Fruit fly (Drosophila melanogaster) whole organism, pupa: Measurements from ENCODE around the gene Best2.

ENCODE experiments used
- CG10348 ChIP-seq: fragments of 200-800 bp; sonication (Bioruptor generic); IDR thresholded peaks from 2 replicates; pipeline ENCODE4 v1.3.6; 2022; ENCODE audit warnings: missing biosample characterization, missing genetic modification characterization
- CG13204 ChIP-seq: fragments of 200-800 bp; sonication (Bioruptor generic); optimal IDR thresholded peaks from 2 replicates; lab custom pipeline; 2018; ENCODE audit warnings: missing biosample characterization, mild to moderate bottlenecking, missing genetic modification characterization, moderate library complexity
- CG14655 ChIP-seq: fragments of 200-800 bp; sonication (Bioruptor generic); optimal IDR thresholded peaks from 3 replicates; lab custom pipeline; 2017; ENCODE audit warnings: mild to moderate bottlenecking, missing biosample characterization, missing genetic modification reagents, missing genetic modification characterization
- CG15710 ChIP-seq: fragments of 200-800 bp; sonication (Bioruptor generic); optimal IDR thresholded peaks from 2 replicates; lab custom pipeline; 2018; ENCODE audit warnings: missing biosample characterization, mild to moderate bottlenecking, missing genetic modification characterization, moderate library complexity
- CG34367 ChIP-seq: fragments of 200-800 bp; sonication (Bioruptor generic); optimal IDR thresholded peaks from 2 replicates; lab custom pipeline; 2018; ENCODE audit warnings: missing biosample characterization, mild to moderate bottlenecking, missing genetic modification characterization
- CG4496 ChIP-seq: fragments of 200-800 bp; sonication (Bioruptor generic); IDR thresholded peaks from 3 replicates; pipeline ENCODE4 v1.3.6; 2022; ENCODE audit warnings: missing biosample characterization, missing genetic modification characterization
- CG9948 ChIP-seq: fragments of 200-800 bp; sonication (Bioruptor generic); optimal IDR thresholded peaks from 2 replicates; lab custom pipeline; 2018; ENCODE audit warnings: missing biosample characterization, mild to moderate bottlenecking, missing genetic modification characterization, moderate library complexity
- D1 ChIP-seq: fragments of 200-800 bp; sonication (Bioruptor generic); optimal IDR thresholded peaks from 2 replicates; lab custom pipeline; 2018; ENCODE audit warnings: missing biosample characterization, mild to moderate bottlenecking, missing genetic modification characterization, moderate library complexity
- EcR ChIP-seq: fragments of 200-800 bp; sonication (Bioruptor generic); optimal IDR thresholded peaks from 3 replicates; lab custom pipeline; 2019; ENCODE audit warnings: missing biosample characterization, missing genetic modification characterization, mild to moderate bottlenecking, moderate library complexity, missing genetic modification reagents
- Ets98B ChIP-seq: fragments of 200-800 bp; sonication (Bioruptor generic); IDR thresholded peaks from 2 replicates; pipeline ENCODE4 v1.3.6; 2022; ENCODE audit warnings: missing biosample characterization, missing genetic modification characterization
- Pif1A ChIP-seq: fragments of 200-800 bp; sonication (Bioruptor generic); optimal IDR thresholded peaks from 3 replicates; lab custom pipeline; 2016; ENCODE audit warnings: missing biosample characterization, missing genetic modification characterization
- Pif1B ChIP-seq: fragments of 200-800 bp; sonication (Bioruptor generic); optimal IDR thresholded peaks from 3 replicates; lab custom pipeline; 2016; ENCODE audit warnings: missing biosample characterization, missing genetic modification characterization
- fd96Ca ChIP-seq: fragments of 200-800 bp; sonication (Bioruptor generic); IDR thresholded peaks from 3 replicates; pipeline ENCODE4 v1.3.6; 2022; ENCODE audit warnings: missing biosample characterization, missing genetic modification characterization

- no peak for TF ChIP-seq D1 (tag; lab: Kevin White, UChicago)
- no peak for TF ChIP-seq fd96Ca (GFP tag; lab: Robert Waterston, UW)
- no peak for TF ChIP-seq Pif1A (GFP tag; lab: Kevin White, UChicago)
- no peak for TF ChIP-seq CG9948 (tag; lab: Kevin White, UChicago)
- no peak for TF ChIP-seq CG4496 (GFP tag; lab: Robert Waterston, UW)
- no peak for TF ChIP-seq CG34367
- no peak for TF ChIP-seq EcR (GFP tag; lab: Kevin White, UChicago)
- no peak for TF ChIP-seq Pif1B
- no peak for TF ChIP-seq Ets98B (GFP tag; lab: Robert Waterston, UW)
- TF ChIP-seq CG10348 (GFP tag; lab: Robert Waterston, UW), result no peak
- no peak for TF ChIP-seq CG14655 (GFP tag; lab: Kevin White, UChicago)
- no peak for TF ChIP-seq CG15710 (tag; lab: Kevin White, UChicago)
- TF ChIP-seq CG13204 (GFP tag; lab: Kevin White, UChicago), result no peak
These were observed 11.0 kb upstream of the Best2 start for dm6 chr3L:6267509-6267908.
